Worm (Caenorhabditis elegans): Measurements from ENCODE around the gene K02D3.2.

ce11 chrX:13700642-13701233, 11.1 kb downstream of the K02D3.2 start:
- TF ChIP-seq peb-1 (tag; optimal IDR thresholded peaks at IDR 0.05) (peak; percentile 66), elt-3 (tag; optimal IDR thresholded peaks at IDR 0.05) (no peak), ama-1 (optimal IDR thresholded peaks at IDR 0.05) (peak; percentile 47), ceh-82 (tag; optimal IDR thresholded peaks at IDR 0.05) (peak; percentile 99), egl-27 (tag; optimal IDR thresholded peaks at IDR 0.05) (peak; percentile 100), sma-9 (GFP tag; optimal IDR thresholded peaks at IDR 0.05) (peak; percentile 99), sma-9 (tag; optimal IDR thresholded peaks at IDR 0.05) (peak; percentile 69), unc-39 (tag; optimal IDR thresholded peaks at IDR 0.05) (peak; percentile 99), unc-62 (GFP tag; optimal IDR thresholded peaks at IDR 0.05) (peak; percentile 97), R02D3.7 (tag; optimal IDR thresholded peaks at IDR 0.05) (peak; percentile 83), skn-1 (tag; optimal IDR thresholded peaks at IDR 0.05) (peak; percentile 84), snpc-4 (tag; optimal IDR thresholded peaks at IDR 0.05) (peak; percentile 94)

Data from whole organism, L2 larva.